Fruit fly (Drosophila melanogaster) whole organism, embryonic: ENCODE results near the gene Spn85F.

Experiments used
- CG10462 ChIP-seq: fragments of 200-800 bp; sonication (Bioruptor generic); optimal IDR thresholded peaks from 2 replicates; lab custom pipeline; 2016; ENCODE audit warnings: missing biosample characterization, missing genetic modification characterization
- CG12219 ChIP-seq: fragments of 200-800 bp; sonication (Bioruptor generic); optimal IDR thresholded peaks from 3 replicates; lab custom pipeline; 2018; ENCODE audit warnings: missing biosample characterization, mild to moderate bottlenecking, missing genetic modification characterization
- CG13287 ChIP-seq: fragments of 200-800 bp; sonication (Bioruptor generic); IDR thresholded peaks from 2 replicates; pipeline ENCODE4 v1.3.6; 2022; ENCODE audit warnings: missing biosample characterization, missing genetic modification characterization; ENCODE audit not compliant: partially characterized antibody
- CG14014 ChIP-seq: fragments of 200-800 bp; sonication (Bioruptor generic); IDR thresholded peaks from 2 replicates; pipeline ENCODE4 v1.3.6; 2022; ENCODE audit warnings: missing biosample characterization, missing genetic modification characterization
- CG14860 ChIP-seq: fragments of 200-800 bp; sonication (Bioruptor generic); IDR thresholded peaks from 3 replicates; pipeline ENCODE4 v1.3.6; 2022; ENCODE audit warnings: missing biosample characterization, missing genetic modification characterization; ENCODE audit not compliant: partially characterized antibody
- CG15011 ChIP-seq: fragments of 200-800 bp; sonication (Bioruptor generic); optimal IDR thresholded peaks from 3 replicates; lab custom pipeline; 2018; ENCODE audit warnings: missing biosample characterization, mild to moderate bottlenecking, missing genetic modification characterization
- CG17186 ChIP-seq: fragments of 200-800 bp; sonication (Bioruptor generic); optimal IDR thresholded peaks from 3 replicates; lab custom pipeline; 2017; ENCODE audit warnings: missing biosample characterization, missing genetic modification reagents, missing genetic modification characterization
- CG2712 ChIP-seq: fragments of 200-800 bp; optimal IDR thresholded peaks from 3 replicates; lab custom pipeline; 2019; ENCODE audit warnings: missing biosample characterization, mild to moderate bottlenecking, missing genetic modification characterization, moderate library complexity
- CG42726 ChIP-seq: fragments of 200-800 bp; sonication (Bioruptor generic); IDR thresholded peaks from 2 replicates; pipeline ENCODE4 v1.3.6; 2022; ENCODE audit warnings: missing biosample characterization, missing genetic modification characterization; ENCODE audit not compliant: partially characterized antibody
- CG4730 ChIP-seq: fragments of 200-800 bp; sonication (Bioruptor generic); IDR thresholded peaks from 2 replicates; pipeline ENCODE4 v1.3.6; 2022; ENCODE audit warnings: missing biosample characterization, missing genetic modification characterization
- CG9876 ChIP-seq: fragments of 200-800 bp; sonication (Bioruptor generic); optimal IDR thresholded peaks from 2 replicates; lab custom pipeline; 2016; ENCODE audit warnings: missing biosample characterization, missing genetic modification characterization
- Deaf1 ChIP-seq: fragments of 200-800 bp; optimal IDR thresholded peaks from 3 replicates; lab custom pipeline; 2019; ENCODE audit warnings: missing biosample characterization, mild to moderate bottlenecking, missing genetic modification characterization, moderate library complexity
- Dek ChIP-seq: fragments of 200-800 bp; sonication (Bioruptor generic); optimal IDR thresholded peaks from 3 replicates; lab custom pipeline; 2019; ENCODE audit warnings: missing biosample characterization, mild to moderate bottlenecking, missing genetic modification characterization, moderate library complexity
- Doc2 ChIP-seq: fragments of 200-800 bp; sonication (Bioruptor generic); IDR thresholded peaks from 2 replicates; pipeline ENCODE4 v1.3.6; 2022; ENCODE audit warnings: missing biosample characterization, missing genetic modification characterization
- Hand ChIP-seq: fragments of 200-800 bp; sonication (Bioruptor generic); optimal IDR thresholded peaks from 2 replicates; lab custom pipeline; 2017; ENCODE audit warnings: mild to moderate bottlenecking, missing biosample characterization, missing genetic modification reagents, missing genetic modification characterization
- Hr51 ChIP-seq, 2 experiments: fragments of 200-800 bp; sonication (Bioruptor generic); optimal IDR thresholded peaks; 2 replicates in 1 of 2; 3 replicates in 1 of 2; lab custom pipeline; 2016 to 2018; ENCODE audit warnings: missing biosample characterization in 2 of 2, missing genetic modification characterization in 2 of 2, mild to moderate bottlenecking in 1 of 2, moderate library complexity in 1 of 2
- Lim3 ChIP-seq: fragments of 200-800 bp; sonication (Bioruptor generic); IDR thresholded peaks from 2 replicates; pipeline ENCODE4 v1.3.6; 2022; ENCODE audit warnings: missing biosample characterization, missing genetic modification characterization
- MBD-R2 ChIP-seq: fragments of 200-800 bp; sonication (Bioruptor generic); IDR thresholded peaks from 2 replicates; pipeline ENCODE4 v1.3.6; 2022; ENCODE audit warnings: missing biosample characterization, missing genetic modification characterization
- Mad ChIP-seq: fragments of 200-800 bp; sonication (Bioruptor generic); optimal IDR thresholded peaks from 2 replicates; lab custom pipeline; 2016; ENCODE audit warnings: missing biosample characterization, missing genetic modification characterization
- Mes4 ChIP-seq: fragments of 200-800 bp; sonication (Bioruptor generic); optimal IDR thresholded peaks from 2 replicates; lab custom pipeline; 2016; ENCODE audit warnings: missing biosample characterization, missing genetic modification characterization
- NC2α ChIP-seq: fragments of 200-800 bp; sonication (Bioruptor generic); optimal IDR thresholded peaks from 2 replicates; lab custom pipeline; 2016; ENCODE audit warnings: missing biosample characterization, missing genetic modification characterization
- PHDP ChIP-seq: fragments of 200-800 bp; sonication (Bioruptor generic); optimal IDR thresholded peaks from 3 replicates; lab custom pipeline; 2018; ENCODE audit warnings: missing biosample characterization, mild to moderate bottlenecking, missing genetic modification characterization, moderate library complexity
- Side ChIP-seq: fragments of 200-800 bp; sonication (Bioruptor generic); optimal IDR thresholded peaks from 2 replicates; lab custom pipeline; 2016; ENCODE audit warnings: missing biosample characterization, missing genetic modification characterization
- Usf ChIP-seq: fragments of 200-800 bp; sonication (Bioruptor generic); optimal IDR thresholded peaks from 2 replicates; lab custom pipeline; 2017; ENCODE audit warnings: missing genotype, missing biosample characterization, missing genetic modification characterization
- ara ChIP-seq: fragments of 200-800 bp; sonication (Bioruptor generic); IDR thresholded peaks from 2 replicates; pipeline ENCODE4 v1.3.6; 2022; ENCODE audit warnings: missing biosample characterization, missing genetic modification characterization
- ase ChIP-seq: fragments of 200-800 bp; sonication (Bioruptor generic); IDR thresholded peaks from 3 replicates; pipeline ENCODE4 v1.3.6; 2022; ENCODE audit warnings: missing biosample characterization, missing genetic modification characterization
- bowl ChIP-seq: fragments of 200-800 bp; sonication (Bioruptor generic); IDR thresholded peaks from 2 replicates; pipeline ENCODE4 v1.3.6; 2022; ENCODE audit warnings: missing biosample characterization, missing genetic modification characterization
- chif ChIP-seq, 2 experiments: fragments of 200-800 bp; sonication (Bioruptor generic); optimal IDR thresholded peaks; 3 replicates each; lab custom pipeline; 2016; ENCODE audit warnings: missing biosample characterization in 2 of 2, missing genetic modification characterization in 2 of 2
- ci ChIP-seq: fragments of 200-800 bp; sonication (Bioruptor generic); IDR thresholded peaks from 3 replicates; pipeline ENCODE4 v1.3.6; 2022; ENCODE audit warnings: missing biosample characterization, missing genetic modification characterization
- crc ChIP-seq: fragments of 200-800 bp; sonication (Bioruptor generic); optimal IDR thresholded peaks from 2 replicates; lab custom pipeline; 2016; ENCODE audit warnings: missing biosample characterization, missing genetic modification characterization
- dan ChIP-seq: fragments of 200-800 bp; sonication (Bioruptor generic); IDR thresholded peaks from 2 replicates; pipeline ENCODE4 v1.3.6; 2022; ENCODE audit warnings: missing biosample characterization, missing genetic modification characterization
- fd64A ChIP-seq: fragments of 200-800 bp; sonication (Bioruptor generic); optimal IDR thresholded peaks from 3 replicates; lab custom pipeline; 2018; ENCODE audit warnings: missing biosample characterization, mild to moderate bottlenecking, missing genetic modification characterization
- gcm ChIP-seq: fragments of 200-800 bp; sonication (Bioruptor generic); optimal IDR thresholded peaks from 2 replicates; lab custom pipeline; 2019; ENCODE audit warnings: missing biosample characterization, mild to moderate bottlenecking, missing genetic modification characterization, moderate library complexity
- hb ChIP-seq: fragments of 200-800 bp; sonication (Bioruptor generic); IDR thresholded peaks from 3 replicates; pipeline ENCODE4 v1.3.6; 2022; ENCODE audit warnings: missing biosample characterization, missing genetic modification characterization; ENCODE audit not compliant: partially characterized antibody
- hkb ChIP-seq, 2 experiments: fragments of 200-800 bp in 1 of 2; fragments of >200 bp in 1 of 2; sonication (Bioruptor generic) in 1 of 2; IDR thresholded peaks in 1 of 2; optimal IDR thresholded peaks in 1 of 2; 2 replicates each; pipeline versions ENCODE4 v1.3.6 to Lab custom; 2017 to 2022; ENCODE audit warnings: missing biosample characterization in 1 of 2, missing genetic modification characterization in 1 of 2
- kay ChIP-seq: fragments of 200-800 bp; sonication (Bioruptor generic); optimal IDR thresholded peaks from 2 replicates; lab custom pipeline; 2016; ENCODE audit warnings: missing biosample characterization, missing genetic modification characterization
- knrl ChIP-seq: fragments of 200-800 bp; sonication (Bioruptor generic); IDR thresholded peaks from 3 replicates; pipeline ENCODE4 v1.3.6; 2022; ENCODE audit warnings: missing biosample characterization, missing genetic modification characterization; ENCODE audit not compliant: partially characterized antibody
- lola ChIP-seq, 3 experiments: fragments of >200 bp in 2 of 3; fragments of 200-800 bp in 1 of 3; sonication (Bioruptor generic) in 1 of 3; optimal IDR thresholded peaks; 2 replicates each; lab custom pipeline; 2017 to 2019; ENCODE audit warnings: missing biosample characterization in 3 of 3, missing genetic modification characterization in 3 of 3, mild to moderate bottlenecking in 1 of 3, moderate library complexity in 1 of 3
- lov ChIP-seq, 2 experiments: fragments of 200-800 bp in 1 of 2; fragments of >200 bp in 1 of 2; sonication (Bioruptor generic) in 1 of 2; IDR thresholded peaks in 1 of 2; optimal IDR thresholded peaks in 1 of 2; 2 replicates in 1 of 2; 3 replicates in 1 of 2; pipeline versions ENCODE4 v1.3.6 to Lab custom; 2017 to 2022; ENCODE audit warnings: missing biosample characterization in 1 of 2, missing genetic modification characterization in 1 of 2
- pfk ChIP-seq: fragments of 200-800 bp; sonication (Bioruptor generic); optimal IDR thresholded peaks from 2 replicates; lab custom pipeline; 2018; ENCODE audit warnings: missing biosample characterization, mild to moderate bottlenecking, missing genetic modification characterization, moderate library complexity
- rib ChIP-seq: fragments of 200-800 bp; sonication (Bioruptor generic); IDR thresholded peaks from 2 replicates; pipeline ENCODE4 v1.3.6; 2022; ENCODE audit warnings: missing biosample characterization, missing genetic modification characterization
- shn ChIP-seq: fragments of 200-800 bp; sonication (Bioruptor generic); optimal IDR thresholded peaks from 3 replicates; lab custom pipeline; 2016; ENCODE audit warnings: missing biosample characterization, missing genetic modification characterization
- sisA ChIP-seq: fragments of 200-800 bp; sonication (Bioruptor generic); IDR thresholded peaks from 2 replicates; pipeline ENCODE4 v1.3.6; 2022; ENCODE audit warnings: missing biosample characterization, missing genetic modification characterization
- so ChIP-seq: fragments of 200-800 bp; sonication (Bioruptor generic); IDR thresholded peaks from 3 replicates; pipeline ENCODE4 v1.3.6; 2022; ENCODE audit warnings: missing biosample characterization, missing genetic modification characterization
- twi ChIP-seq: fragments of 200-800 bp; optimal IDR thresholded peaks from 2 replicates; lab custom pipeline; 2019; ENCODE audit warnings: missing biosample characterization, mild to moderate bottlenecking, missing genetic modification characterization, moderate library complexity
- unc-4 ChIP-seq: fragments of 200-800 bp; sonication (Bioruptor generic); IDR thresholded peaks from 2 replicates; pipeline ENCODE4 v1.3.6; 2022; ENCODE audit warnings: missing biosample characterization, missing genetic modification characterization; ENCODE audit not compliant: partially characterized antibody
- zen ChIP-seq: fragments of 200-800 bp; sonication (Bioruptor generic); optimal IDR thresholded peaks from 3 replicates; lab custom pipeline; 2018; ENCODE audit warnings: missing biosample characterization, mild to moderate bottlenecking, missing genetic modification characterization, moderate library complexity

Gene Spn85F

dm6 chr3R:10042664-10043372, 45.9 kb downstream of the Spn85F start, which contains the start of the genes Mical and CG3909 (continued):
- peak; percentile 21; the same call in 1 of the 3 replicates for TF ChIP-seq knrl (GFP tag; lab: Robert Waterston, UW)
- TF ChIP-seq Dek (tag; lab: Kevin White, UChicago), result peak; percentile 89
- TF ChIP-seq CG13287 (GFP tag; lab: Robert Waterston, UW), result peak; percentile 68
- peak; percentile 35 for TF ChIP-seq CG12219 (GFP tag; lab: Kevin White, UChicago)
- peak; percentile 80 for TF ChIP-seq sisA
- TF ChIP-seq CG9876, result no peak
- TF ChIP-seq Usf (GFP tag; lab: Kevin White, UChicago), result peak; percentile 46
- TF ChIP-seq hkb (optimal IDR thresholded peaks at IDR 0.05; lab: Kevin White, UChicago), result no peak
- TF ChIP-seq hkb (GFP tag; IDR thresholded peaks at IDR 0.05; lab: Robert Waterston, UW), result peak; percentile 82
- TF ChIP-seq Deaf1, result peak; percentile 84
- peak; percentile 60 for TF ChIP-seq Hand (GFP tag; lab: Kevin White, UChicago)
- peak; percentile 57; the same call in 1 of the 2 replicates for TF ChIP-seq rib (GFP tag; lab: Robert Waterston, UW)
- TF ChIP-seq Side (GFP tag; lab: Kevin White, UChicago), result peak; percentile 15
- TF ChIP-seq crc (GFP tag; lab: Kevin White, UChicago), result no peak
- peak; percentile 41; the same call in 2 of the 3 replicates for TF ChIP-seq CG14860 (GFP tag; lab: Robert Waterston, UW)
- TF ChIP-seq zen (tag; lab: Kevin White, UChicago), result peak; percentile 82
- TF ChIP-seq Lim3 (GFP tag; lab: Robert Waterston, UW), result 0 out of 2 replicates have a peak, but pooled peaks have one; percentile 29
- peak; percentile 75 for TF ChIP-seq gcm (GFP tag; lab: Kevin White, UChicago)
- TF ChIP-seq CG42726 (GFP tag; lab: Robert Waterston, UW), result peak; percentile 51; the same call in 1 of the 2 replicates
- peak; percentile 13 for TF ChIP-seq CG17186 (GFP tag; lab: Kevin White, UChicago)
- peak; percentile 59; the same call in 1 of the 2 replicates for TF ChIP-seq ara
- peak; percentile 70 for TF ChIP-seq twi (tag; lab: Kevin White, UChicago)
- peak; percentile 70 for TF ChIP-seq ci (GFP tag; lab: Robert Waterston, UW)
- TF ChIP-seq pfk (GFP tag; lab: Kevin White, UChicago), result no peak
- no peak for TF ChIP-seq lov (optimal IDR thresholded peaks at IDR 0.05; lab: Kevin White, UChicago)
- peak; percentile 72; the same call in 1 of the 3 replicates for TF ChIP-seq lov (GFP tag; IDR thresholded peaks at IDR 0.05; lab: Robert Waterston, UW)
- TF ChIP-seq Hr51 (GFP tag; optimal IDR thresholded peaks at IDR 0.05; lab: Kevin White, UChicago), result peak; percentile 5 to 90
- no peak for TF ChIP-seq Doc2
- TF ChIP-seq fd64A, result peak; percentile 4
- TF ChIP-seq CG4730 (GFP tag; lab: Robert Waterston, UW), result peak; percentile 89
- peak; percentile 74 for TF ChIP-seq so (GFP tag; lab: Robert Waterston, UW)
- no peak; the same call in 1 of the 2 replicates for TF ChIP-seq unc-4
- TF ChIP-seq CG10462 (GFP tag; lab: Kevin White, UChicago), result peak; percentile 59
- peak; percentile 85 for TF ChIP-seq PHDP
- TF ChIP-seq lola (GFP tag; optimal IDR thresholded peaks at IDR 0.05; lab: Kevin White, UChicago), result peak in 1 of 3 experiments; percentile 84
- TF ChIP-seq dan (GFP tag; lab: Robert Waterston, UW), result no peak
- TF ChIP-seq CG14014 (GFP tag; lab: Robert Waterston, UW), result peak; percentile 90
- no peak for TF ChIP-seq shn (GFP tag; lab: Kevin White, UChicago)
- TF ChIP-seq Mad (GFP tag; lab: Kevin White, UChicago), result peak; percentile 9
- no peak for TF ChIP-seq Mes4 (GFP tag; lab: Kevin White, UChicago)
- no peak for TF ChIP-seq NC2α (GFP tag; lab: Kevin White, UChicago)
- peak; percentile 83; the same call in 2 of the 3 replicates for TF ChIP-seq ase (GFP tag; lab: Robert Waterston, UW)
- TF ChIP-seq chif (GFP tag; optimal IDR thresholded peaks at IDR 0.05; lab: Kevin White, UChicago), result peak in 1 of 2 experiments; percentile 10
- TF ChIP-seq CG15011 (GFP tag; lab: Kevin White, UChicago), result peak; percentile 14
- TF ChIP-seq CG2712 (tag; lab: Kevin White, UChicago), result peak; percentile 93
- TF ChIP-seq hb, result peak; percentile 56; the same call in 1 of the 3 replicates
- TF ChIP-seq kay (GFP tag; lab: Kevin White, UChicago), result peak; percentile 75
- TF ChIP-seq bowl (GFP tag; lab: Robert Waterston, UW), result peak; percentile 56; the same call in 1 of the 2 replicates
- TF ChIP-seq MBD-R2, result peak; percentile 91
